Worm (Caenorhabditis elegans): Measurements from ENCODE around the gene F52D1.2.

F52D1.2 gene

ce11 chrX:449820-450219 lies at the start of gene F52D1.2:
Gene F52D1.2 (minus strand): TSS chrX:450212.
- peak; percentile 57 for TF ChIP-seq elt-2 (tag; optimal IDR thresholded peaks at IDR 0.05)
- TF ChIP-seq daf-12 (tag; optimal IDR thresholded peaks at IDR 0.05) = no peak
- peak; percentile 41 for TF ChIP-seq pqm-1 (tag; optimal IDR thresholded peaks at IDR 0.05)

DNA sequence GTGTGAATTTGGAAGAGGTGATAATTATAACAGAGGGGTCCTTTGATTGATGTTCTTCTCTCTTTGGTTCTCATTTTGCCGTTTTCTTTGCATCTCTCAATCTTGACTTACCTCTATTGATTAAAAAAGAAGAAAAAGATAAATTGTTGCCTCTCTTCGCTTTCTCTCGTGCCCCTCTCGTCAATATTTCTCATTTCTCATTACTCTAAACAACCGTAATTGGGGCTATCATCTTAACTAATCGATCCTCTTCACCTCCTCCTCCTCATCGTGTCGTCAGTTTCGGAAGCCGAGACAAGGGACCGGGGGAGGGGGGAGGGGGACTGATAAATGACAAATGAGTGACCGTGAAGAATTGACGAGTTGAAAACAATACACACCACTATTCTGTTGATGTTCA lies 48.6 kb upstream of the F52D1.2 start:
- TF ChIP-seq ZK546.5 (tag; optimal IDR thresholded peaks at IDR 0.05) (no peak), elt-2 (tag; optimal IDR thresholded peaks at IDR 0.05) (no peak), nhr-28 (tag; optimal IDR thresholded peaks at IDR 0.05) (no peak), jun-1 (tag; optimal IDR thresholded peaks at IDR 0.05) (no peak), ceh-9 (tag; optimal IDR thresholded peaks at IDR 0.05) (no peak), mdl-1 (tag; optimal IDR thresholded peaks at IDR 0.05) (no peak), nhr-76 (tag; optimal IDR thresholded peaks at IDR 0.05) (no peak), skn-1 (tag; optimal IDR thresholded peaks at IDR 0.05) (no peak), egl-27 (tag; optimal IDR thresholded peaks at IDR 0.05) (no peak), nhr-11 (tag; optimal IDR thresholded peaks at IDR 0.05) (no peak), fos-1 (tag; optimal IDR thresholded peaks at IDR 0.05) (no peak), mml-1 (tag; optimal IDR thresholded peaks at IDR 0.05) (no peak), nhr-23 (tag; optimal IDR thresholded peaks at IDR 0.05) (peak; percentile 19), daf-12 (tag; optimal IDR thresholded peaks at IDR 0.05) (no peak), tbx-2 (tag; optimal IDR thresholded peaks at IDR 0.05) (no peak), nhr-25 (tag; optimal IDR thresholded peaks at IDR 0.05) (peak; percentile 9), ceh-16 (tag; optimal IDR thresholded peaks at IDR 0.05) (no peak), lin-15B (tag; optimal IDR thresholded peaks at IDR 0.05) (no peak), fkh-10 (GFP tag; optimal IDR thresholded peaks at IDR 0.05) (no peak), R02D3.7 (tag; optimal IDR thresholded peaks at IDR 0.05) (no peak), lin-39 (tag; optimal IDR thresholded peaks at IDR 0.05) (peak; percentile 5), ztf-4 (tag; optimal IDR thresholded peaks at IDR 0.05) (no peak), elt-3 (tag; optimal IDR thresholded peaks at IDR 0.05) (no peak), pha-4 (tag; optimal IDR thresholded peaks at IDR 0.05) (no peak), ceh-28 (tag; optimal IDR thresholded peaks at IDR 0.05) (peak; percentile 80), ama-1 (optimal IDR thresholded peaks at IDR 0.05) (no peak), nhr-77 (tag; optimal IDR thresholded peaks at IDR 0.05) (no peak), ceh-82 (tag; optimal IDR thresholded peaks at IDR 0.05) (no peak), nhr-43 (tag; optimal IDR thresholded peaks at IDR 0.05; ENCODE audit: poor library complexity, severe bottlenecking) (peak; percentile 24), fkh-2 (tag; optimal IDR thresholded peaks at IDR 0.05) (no peak), unc-39 (tag; optimal IDR thresholded peaks at IDR 0.05) (no peak), unc-62 (GFP tag; optimal IDR thresholded peaks at IDR 0.05) (no peak), snpc-4 (tag; optimal IDR thresholded peaks at IDR 0.05) (no peak), elt-1 (tag; optimal IDR thresholded peaks at IDR 0.05) (no peak), eor-1 (tag; optimal IDR thresholded peaks at IDR 0.05) (no peak), ztf-11 (tag; optimal IDR thresholded peaks at IDR 0.05) (no peak), nfya-1 (tag; optimal IDR thresholded peaks at IDR 0.05; ENCODE audit: insufficient read depth) (peak; percentile 28), aly-2 (tag; optimal IDR thresholded peaks at IDR 0.05) (no peak)

DNA sequence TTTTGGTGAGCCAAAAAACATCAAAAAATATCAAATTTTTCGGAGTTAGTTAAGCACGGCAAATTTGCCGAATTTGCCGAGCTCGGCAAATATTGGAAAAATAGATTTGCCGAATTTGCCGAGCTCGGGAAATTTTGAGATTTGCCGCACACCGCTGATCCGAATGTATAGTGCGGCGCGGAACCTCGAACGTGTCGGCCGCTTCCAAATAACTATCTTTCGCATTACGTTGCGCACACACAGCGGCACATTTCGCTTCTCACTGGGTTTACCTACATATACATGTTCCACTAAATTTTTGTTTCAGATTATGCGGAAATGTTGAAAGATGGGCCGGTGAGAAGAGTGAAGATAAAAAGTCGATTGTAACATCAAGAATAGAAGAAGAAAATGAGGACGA lies 46.8 kb upstream of the F52D1.2 start:
- TF ChIP-seq nhr-23 (tag; optimal IDR thresholded peaks at IDR 0.05) = no peak
- no peak for TF ChIP-seq ama-1 (optimal IDR thresholded peaks at IDR 0.05)
- TF ChIP-seq daf-12 (tag; optimal IDR thresholded peaks at IDR 0.05) = no peak
- no peak for TF ChIP-seq ztf-11 (tag; optimal IDR thresholded peaks at IDR 0.05)
- no peak for TF ChIP-seq ztf-4 (tag; optimal IDR thresholded peaks at IDR 0.05)

DNA sequence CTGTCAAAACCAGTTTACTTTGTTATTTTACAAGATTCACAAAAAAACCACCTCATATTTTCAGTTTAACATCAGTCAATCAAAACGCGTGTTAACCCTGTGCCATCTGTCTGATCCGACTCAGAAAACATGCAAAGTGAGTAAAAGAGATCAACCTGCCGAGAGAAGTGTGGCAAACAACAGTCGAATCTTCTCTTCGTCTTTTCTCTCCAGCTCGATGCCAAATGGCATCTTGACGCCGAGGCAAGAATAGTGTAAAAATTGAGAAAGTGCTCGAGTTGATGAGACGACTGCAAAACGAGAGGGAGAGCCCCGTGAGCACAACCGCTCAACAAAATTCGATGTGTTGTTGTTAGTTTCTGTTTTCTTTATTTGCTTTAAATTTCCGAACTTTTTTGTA lies 42.9 kb upstream of the F52D1.2 start, which contains the start of gene B0310.1:
TSS of gene B0310.1 (plus strand) at position 310 of the 400 bp plus-strand sequence.
- TF ChIP-seq tbx-2 (tag; optimal IDR thresholded peaks at IDR 0.05) = no peak
- peak; percentile 5 for TF ChIP-seq egl-5 (tag; optimal IDR thresholded peaks at IDR 0.05)
- TF ChIP-seq ceh-82 (tag; optimal IDR thresholded peaks at IDR 0.05) = no peak
- TF ChIP-seq daf-12 (tag; optimal IDR thresholded peaks at IDR 0.05) = no peak
- no peak for TF ChIP-seq mdl-1 (tag; optimal IDR thresholded peaks at IDR 0.05)
- TF ChIP-seq elt-1 (tag; optimal IDR thresholded peaks at IDR 0.05) = no peak
- peak; percentile 46 for TF ChIP-seq lin-39 (tag; optimal IDR thresholded peaks at IDR 0.05)
